Worm (Caenorhabditis elegans) whole organism, L3 larva: Measurements from ENCODE around the gene mre-11.

Source experiments
- ceh-16 ChIP-seq: sonication (generic microtip); optimal IDR thresholded peaks from 2 replicates; lab custom pipeline; 2017; ENCODE audit warnings: missing biosample characterization, missing genetic modification characterization
- egl-27 ChIP-seq: sonication (generic microtip); optimal IDR thresholded peaks from 4 replicates; lab custom pipeline; 2017; ENCODE audit warnings: missing biosample characterization, missing genetic modification reagents, missing genetic modification characterization
- elt-1 ChIP-seq: fragments of 150-350 bp; optimal IDR thresholded peaks from 2 replicates; lab custom pipeline; 2014; ENCODE audit warnings: missing biosample characterization, missing genetic modification characterization
- fkh-2 ChIP-seq: fragments of 150-350 bp; optimal IDR thresholded peaks from 2 replicates; lab custom pipeline; 2014; ENCODE audit warnings: missing biosample characterization, missing genetic modification reagents, missing genetic modification characterization
- lin-15B ChIP-seq: fragments of 150-350 bp; optimal IDR thresholded peaks from 2 replicates; lab custom pipeline; 2014; ENCODE audit warnings: missing biosample characterization, missing genetic modification characterization
- nhr-76 ChIP-seq: fragments of 150-350 bp; sonication (generic microtip); optimal IDR thresholded peaks from 5 replicates; lab custom pipeline; 2014; ENCODE audit warnings: missing biosample characterization, missing genetic modification characterization
- nhr-77 ChIP-seq: fragments of 150-350 bp; optimal IDR thresholded peaks from 2 replicates; lab custom pipeline; 2014; ENCODE audit warnings: missing biosample characterization, missing genetic modification characterization
- sea-2 ChIP-seq: fragments of 150-350 bp; sonication (generic microtip); optimal IDR thresholded peaks from 4 replicates; lab custom pipeline; 2014; ENCODE audit warnings: missing biosample characterization, missing genetic modification reagents, missing genetic modification characterization
- skn-1 ChIP-seq: fragments of 150-350 bp; optimal IDR thresholded peaks from 2 replicates; lab custom pipeline; 2014; ENCODE audit warnings: missing biosample characterization, missing genetic modification characterization
- unc-62 ChIP-seq: fragments of 150-350 bp; sonication (generic microtip); optimal IDR thresholded peaks from 4 replicates; lab custom pipeline; 2014; ENCODE audit warnings: missing biosample characterization, missing genetic modification reagents, missing genetic modification characterization
- zag-1 ChIP-seq: fragments of 150-350 bp; optimal IDR thresholded peaks from 2 replicates; lab custom pipeline; 2014; ENCODE audit warnings: missing biosample characterization, missing genetic modification characterization
- ztf-11 ChIP-seq: fragments of 150-350 bp; optimal IDR thresholded peaks from 2 replicates; lab custom pipeline; 2014; ENCODE audit warnings: missing biosample characterization, missing genetic modification characterization
- ztf-4 ChIP-seq: fragments of 150-350 bp; optimal IDR thresholded peaks from 2 replicates; lab custom pipeline; 2014; ENCODE audit warnings: missing biosample characterization, missing genetic modification characterization

DNA sequence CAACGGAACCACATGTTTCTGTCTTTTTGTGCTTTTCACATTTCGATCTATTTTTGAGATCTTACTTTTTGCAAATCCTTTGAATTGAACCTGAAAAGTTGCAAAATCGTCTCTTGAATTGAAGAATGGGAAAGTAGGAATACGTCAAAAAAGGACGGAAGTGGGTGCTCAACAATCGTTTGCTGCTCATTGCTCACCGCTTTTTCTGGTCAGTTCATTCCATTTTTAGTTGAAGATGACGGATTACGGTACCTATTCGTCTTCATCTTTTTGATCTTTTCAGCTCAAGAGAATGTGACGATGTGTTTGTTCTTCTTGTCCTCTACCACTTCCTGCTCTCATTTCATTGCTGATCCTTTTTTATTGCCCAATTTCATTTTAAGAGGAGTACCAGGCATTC is 41.5 kb downstream of the mre-11 start, which contains the start of gene C05A2.4:
- no peak for TF ChIP-seq ztf-4 (tag; lab: Kevin White, UChicago)
- TF ChIP-seq ztf-11 (tag; lab: Kevin White, UChicago), result no peak
- TF ChIP-seq unc-62, result no peak
- no peak for TF ChIP-seq egl-27 (tag; lab: Kevin White, UChicago)
- TF ChIP-seq zag-1, result no peak
- TF ChIP-seq nhr-77 (tag; lab: Kevin White, UChicago), result no peak
- TF ChIP-seq fkh-2, result no peak
- TF ChIP-seq nhr-76, result no peak
- no peak for TF ChIP-seq elt-1 (tag; lab: Kevin White, UChicago)
- no peak for TF ChIP-seq skn-1 (tag; lab: Kevin White, UChicago)
- TF ChIP-seq sea-2 (GFP tag; lab: Kevin White, UChicago), result no peak
- TF ChIP-seq lin-15B (tag; lab: Kevin White, UChicago), result no peak
- no peak for TF ChIP-seq ceh-16 (tag; lab: Kevin White, UChicago)
